Fruit fly (Drosophila melanogaster): ENCODE data around the gene Bet5.

Gene Bet5

dm6 chr3R:30179934-30180333 lies at the start of gene Bet5:
Bet5 (plus strand) TSS chr3R:30180232.
- TF ChIP-seq CG8478 (optimal IDR thresholded peaks at IDR 0.05), result no peak
- TF ChIP-seq CTCF (optimal IDR thresholded peaks at IDR 0.05), result no peak

dm6 chr3R:30132295-30132694 lies 47.7 kb upstream of the Bet5 start, which contains the start of gene CG31029:
CG31029 (minus strand) TSS chr3R:30132395.
- TF ChIP-seq CG8478 (optimal IDR thresholded peaks at IDR 0.05) (no peak), CTCF (optimal IDR thresholded peaks at IDR 0.05) (no peak)

- no peak for TF ChIP-seq CTCF (optimal IDR thresholded peaks at IDR 0.05)
- no peak for TF ChIP-seq CG8478 (optimal IDR thresholded peaks at IDR 0.05)
Observed at dm6 chr3R:30134063-30135047, 45.7 kb upstream of the Bet5 start, which contains the start of gene Tpi. Tpi (minus strand) TSS chr3R:30134599.

- no peak for TF ChIP-seq CG8478 (optimal IDR thresholded peaks at IDR 0.05)
- no peak for TF ChIP-seq CTCF (optimal IDR thresholded peaks at IDR 0.05)
Observed at dm6 chr3R:30149506-30149905, 30.5 kb upstream of the Bet5 start, which contains the start of gene AdoR. AdoR (minus strand) TSS chr3R:30149606.

- TF ChIP-seq CG8478 (optimal IDR thresholded peaks at IDR 0.05), result no peak
- TF ChIP-seq CTCF (optimal IDR thresholded peaks at IDR 0.05), result no peak
Observed at dm6 chr3R:30150602-30151001, 29.4 kb upstream of the Bet5 start.

- TF ChIP-seq CG8478 (optimal IDR thresholded peaks at IDR 0.05), result no peak
- no peak for TF ChIP-seq CTCF (optimal IDR thresholded peaks at IDR 0.05)
Observed at dm6 chr3R:30151300-30152109, 28.5 kb upstream of the Bet5 start, which contains the start of gene CG15529. CG15529 (plus strand) TSS chr3R:30152059.

- TF ChIP-seq CTCF (optimal IDR thresholded peaks at IDR 0.05) (peak in 1 of 2 experiments; percentile 56), CG8478 (optimal IDR thresholded peaks at IDR 0.05) (no peak)
Observed at dm6 chr3R:30153864-30154263, 26.2 kb upstream of the Bet5 start.

dm6 chr3R:30160312-30160942 lies 19.6 kb upstream of the Bet5 start, which contains the start of gene CG11498:
CG11498 (minus strand) TSS chr3R:30160473.
- TF ChIP-seq CTCF (optimal IDR thresholded peaks at IDR 0.05), result no peak

dm6 chr3R:30163228-30163627 lies 16.8 kb upstream of the Bet5 start:
- TF ChIP-seq CG8478 (optimal IDR thresholded peaks at IDR 0.05) (no peak), CTCF (optimal IDR thresholded peaks at IDR 0.05) (no peak)

dm6 chr3R:30164162-30164561 lies 15.9 kb upstream of the Bet5 start:
- TF ChIP-seq CTCF (optimal IDR thresholded peaks at IDR 0.05) (no peak), CG8478 (optimal IDR thresholded peaks at IDR 0.05) (no peak)

- TF ChIP-seq CG8478 (optimal IDR thresholded peaks at IDR 0.05) (no peak), CTCF (optimal IDR thresholded peaks at IDR 0.05) (no peak)
Observed at dm6 chr3R:30166159-30166784, 13.8 kb upstream of the Bet5 start, which contains the start of gene VhaAC45RP. VhaAC45RP (minus strand) TSS chr3R:30166419.

dm6 chr3R:30170671-30171667 lies 9.1 kb upstream of the Bet5 start, which contains the start of gene Rsod:
Rsod (minus strand) TSS chr3R:30171207.
- TF ChIP-seq CG8478 (optimal IDR thresholded peaks at IDR 0.05) (no peak), CTCF (optimal IDR thresholded peaks at IDR 0.05) (no peak)
